Worm (Caenorhabditis elegans) whole organism, midembryonic: ENCODE data around the gene adal-1.

ENCODE experiments used
- T22C8.4 ChIP-seq: fragments of 200-800 bp; sonication (Bioruptor generic); IDR thresholded peaks from 2 replicates; pipeline ENCODE4 v1.3.6; 2022; ENCODE audit warnings: missing genetic modification characterization, missing compliant biosample characterization
- cog-1 ChIP-seq: sonication (generic microtip); optimal IDR thresholded peaks from 2 replicates; lab custom pipeline; 2016; ENCODE audit warnings: missing genetic modification characterization, missing compliant biosample characterization
- flt-1 ChIP-seq: fragments of 200-800 bp; sonication (Bioruptor generic); IDR thresholded peaks from 2 replicates; pipeline ENCODE4 v1.3.6; 2022; ENCODE audit warnings: missing genetic modification characterization, missing compliant biosample characterization
- klf-2 ChIP-seq: fragments of 200-800 bp; sonication (Bioruptor generic); conservative IDR thresholded peaks from 2 replicates; pipeline ENCODE4 v1.3.6; 2022; ENCODE audit warnings: missing genetic modification reagents, missing genetic modification characterization, missing compliant biosample characterization
- med-1 ChIP-seq: sonication (generic microtip); optimal IDR thresholded peaks from 2 replicates; lab custom pipeline; 2017; ENCODE audit warnings: missing genetic modification characterization, mild to moderate bottlenecking, missing compliant biosample characterization, antibody characterized with exemption, missing genetic modification reagents; ENCODE audit not compliant: insufficient read depth
- ref-1 ChIP-seq: fragments of 200-800 bp; sonication (Bioruptor generic); conservative IDR thresholded peaks from 2 replicates; pipeline ENCODE4 v1.3.6; 2022; ENCODE audit warnings: missing genetic modification reagents, missing genetic modification characterization, missing compliant biosample characterization
- tab-1 ChIP-seq: fragments of 200-800 bp; sonication (Bioruptor generic); IDR thresholded peaks from 2 replicates; pipeline ENCODE4 v1.3.6; 2022; ENCODE audit warnings: missing genetic modification characterization, missing compliant biosample characterization
- ztf-23 ChIP-seq: fragments of 200-800 bp; sonication (Bioruptor generic); IDR thresholded peaks from 2 replicates; pipeline ENCODE4 v1.3.6; 2022; ENCODE audit warnings: missing genetic modification reagents, missing genetic modification characterization, missing compliant biosample characterization
- ztf-29 ChIP-seq: fragments of 200-800 bp; sonication (Bioruptor generic); IDR thresholded peaks from 2 replicates; pipeline ENCODE4 v1.3.6; 2022; ENCODE audit warnings: missing genetic modification reagents, missing genetic modification characterization, missing compliant biosample characterization

Gene adal-1

DNA sequence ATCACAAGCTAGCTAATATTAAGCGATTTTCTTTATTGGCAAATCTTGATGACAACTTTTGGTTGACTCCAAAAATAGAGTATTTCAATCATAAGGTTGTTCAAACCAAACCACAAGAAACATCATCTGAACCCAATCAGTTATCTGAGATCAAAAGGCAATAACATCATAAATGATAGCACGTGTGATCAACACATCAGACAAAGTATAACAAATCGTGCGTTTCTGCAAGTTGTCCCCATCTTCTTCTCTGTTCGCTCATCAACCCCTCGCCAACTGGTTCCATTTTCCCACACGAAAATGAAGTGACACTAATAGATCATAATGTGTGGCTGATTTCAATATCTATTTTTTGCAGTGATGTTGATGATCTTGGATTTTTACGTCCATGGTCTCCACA, 44.1 kb downstream of the adal-1 start:
- TF ChIP-seq tab-1 (GFP tag; lab: Robert Waterston, UW) = no peak
- no peak for TF ChIP-seq T22C8.4 (GFP tag; lab: Robert Waterston, UW)
- TF ChIP-seq ztf-23 = no peak
- no peak for TF ChIP-seq klf-2 (GFP tag; lab: Robert Waterston, UW)

DNA sequence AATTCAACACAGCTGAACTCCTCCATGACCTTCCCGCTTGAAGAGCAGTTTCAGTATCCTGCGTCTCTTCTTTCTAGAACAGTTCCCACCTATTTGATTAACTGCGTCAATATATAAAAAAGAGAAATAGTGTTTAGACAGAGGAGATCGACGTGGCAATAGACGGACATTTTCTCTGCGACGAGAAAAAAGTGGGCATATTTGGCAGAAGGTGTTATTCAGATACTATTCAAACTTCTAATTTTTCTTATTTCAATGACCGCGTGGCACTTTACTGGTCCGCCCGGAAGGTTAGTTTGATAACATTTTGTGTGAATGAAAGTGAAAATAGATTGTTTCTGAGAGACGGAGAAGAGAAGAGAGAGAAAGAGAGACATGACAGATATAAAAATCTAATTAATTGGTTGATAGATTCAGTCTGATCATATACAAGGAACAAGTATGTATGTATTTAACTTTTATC, 45.5 kb downstream of the adal-1 start, which contains the start of gene tbc-6:
Gene tbc-6, plus strand, starts transcription at position 208 of the 463 bp plus-strand sequence.
- TF ChIP-seq ztf-23 = no peak
- no peak for TF ChIP-seq klf-2 (GFP tag; lab: Robert Waterston, UW)
- TF ChIP-seq ztf-29 (GFP tag; lab: Robert Waterston, UW) = no peak
- no peak for TF ChIP-seq cog-1 (tag; lab: Kevin White, UChicago)
- no peak for TF ChIP-seq med-1 (GFP tag; lab: Kevin White, UChicago)

DNA sequence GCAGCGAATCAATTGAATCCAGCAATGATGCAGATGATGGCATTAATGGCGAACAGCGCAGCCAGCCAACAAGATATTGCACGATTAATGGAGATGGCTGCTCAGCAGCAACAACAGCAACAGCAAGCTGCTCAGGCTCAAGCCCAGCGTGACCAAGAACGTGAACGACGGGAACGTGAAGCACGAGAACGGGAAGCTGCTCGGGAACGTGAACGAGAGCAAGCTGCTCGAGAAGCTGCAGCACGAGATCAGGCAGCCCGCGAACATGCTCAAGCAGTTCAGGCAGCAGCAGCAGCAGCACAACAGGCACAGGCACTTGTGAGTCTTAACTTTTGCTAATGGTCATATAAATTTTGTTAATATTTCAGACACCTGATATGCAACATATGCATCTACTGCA, 46.7 kb downstream of the adal-1 start:
- TF ChIP-seq ref-1 (GFP tag; lab: Robert Waterston, UW) = no peak
- no peak for TF ChIP-seq klf-2 (GFP tag; lab: Robert Waterston, UW)
- TF ChIP-seq tab-1 (GFP tag; lab: Robert Waterston, UW) = no peak

DNA sequence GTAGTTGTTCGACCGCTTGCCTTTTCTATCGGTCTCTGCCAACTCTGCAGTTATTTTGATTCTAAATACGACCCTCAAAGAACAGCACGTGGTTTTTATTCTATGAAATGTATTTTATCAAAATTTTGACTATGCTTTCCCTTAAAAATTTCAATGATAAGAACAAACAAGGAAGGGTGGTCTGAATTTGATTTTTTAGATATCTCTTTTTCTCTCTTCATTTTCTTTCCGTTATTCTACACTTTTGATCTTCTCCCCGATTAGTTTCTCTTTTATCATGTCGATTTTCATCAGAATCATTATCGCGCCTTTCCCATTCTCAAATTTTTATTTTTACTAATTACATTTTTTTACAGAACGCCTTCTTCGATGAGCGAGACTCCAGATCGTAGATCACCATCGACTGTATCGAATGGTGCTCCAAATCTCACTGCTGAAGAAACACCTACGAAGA, 48.4 kb downstream of the adal-1 start:
- no peak for TF ChIP-seq ztf-29 (GFP tag; lab: Robert Waterston, UW)
- TF ChIP-seq flt-1 = no peak
- TF ChIP-seq tab-1 (GFP tag; lab: Robert Waterston, UW) = no peak
- TF ChIP-seq cog-1 (tag; lab: Kevin White, UChicago) = no peak
- TF ChIP-seq ztf-23 = no peak
- TF ChIP-seq ref-1 (GFP tag; lab: Robert Waterston, UW) = no peak
- no peak for TF ChIP-seq med-1 (GFP tag; lab: Kevin White, UChicago)
- TF ChIP-seq klf-2 (GFP tag; lab: Robert Waterston, UW) = no peak
- TF ChIP-seq T22C8.4 (GFP tag; lab: Robert Waterston, UW) = no peak

DNA sequence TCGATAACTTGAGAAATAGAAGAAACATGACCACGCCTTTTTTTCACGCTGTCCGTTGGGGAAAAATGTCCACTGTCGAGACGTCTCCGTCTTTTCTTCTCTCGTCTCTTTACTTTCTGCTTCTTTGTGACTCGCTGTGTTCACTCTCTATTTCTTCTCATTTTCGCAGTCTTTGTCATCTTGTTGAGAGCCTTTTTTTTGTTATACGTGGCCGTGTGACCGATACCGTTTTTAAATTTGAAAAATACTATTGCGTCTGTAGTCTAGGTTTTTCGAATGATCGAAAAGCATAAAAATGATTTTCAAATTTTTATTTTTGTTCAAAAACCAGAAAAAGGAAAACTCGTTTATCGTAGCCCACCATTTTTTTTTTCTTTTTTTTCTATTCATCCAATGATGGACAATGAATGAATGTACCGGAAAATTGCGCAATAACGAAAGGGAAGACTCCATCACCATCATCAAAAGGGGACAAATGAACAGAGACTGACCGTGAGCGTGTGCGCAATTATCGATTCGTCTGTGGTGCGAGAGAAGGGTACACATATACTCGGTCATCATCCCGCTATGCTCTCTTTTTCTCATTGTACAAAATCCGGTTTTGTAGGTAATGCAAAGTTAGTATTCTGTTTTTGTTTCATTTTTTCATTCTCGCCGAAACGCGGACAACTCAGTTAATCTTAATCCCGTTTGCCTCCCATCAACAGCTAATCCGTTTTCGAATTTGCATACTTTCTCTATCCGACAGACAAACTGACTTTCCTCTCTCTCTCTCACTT, 49.0 kb downstream of the adal-1 start:
- TF ChIP-seq tab-1 (GFP tag; lab: Robert Waterston, UW) = no peak
- TF ChIP-seq flt-1 = no peak
- no peak for TF ChIP-seq ztf-29 (GFP tag; lab: Robert Waterston, UW)
- TF ChIP-seq med-1 (GFP tag; lab: Kevin White, UChicago) = no peak
- peak; percentile 65 for TF ChIP-seq T22C8.4 (GFP tag; lab: Robert Waterston, UW)

DNA sequence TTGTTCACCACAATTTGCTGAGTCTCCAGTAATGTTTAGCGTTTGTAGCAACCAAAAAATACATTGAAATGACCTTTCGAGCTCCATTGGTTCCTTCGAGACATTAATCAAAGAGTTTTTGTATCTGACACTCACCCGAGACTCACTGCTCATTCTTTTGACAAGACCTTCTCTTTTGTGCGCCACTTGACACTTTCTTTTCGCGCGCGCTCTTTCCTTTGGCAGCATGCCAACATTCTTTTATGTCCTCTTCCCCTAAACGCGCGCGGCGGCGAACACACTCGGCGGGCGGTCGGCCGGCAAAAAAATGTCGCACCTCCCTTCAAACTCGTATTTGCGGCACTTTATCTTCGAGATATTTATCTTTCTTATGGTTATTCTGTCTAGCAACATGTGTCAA, 49.8 kb downstream of the adal-1 start:
- TF ChIP-seq flt-1 (peak; percentile 55; the same call in 1 of the 2 replicates), cog-1 (tag; lab: Kevin White, UChicago) (no peak)

DNA sequence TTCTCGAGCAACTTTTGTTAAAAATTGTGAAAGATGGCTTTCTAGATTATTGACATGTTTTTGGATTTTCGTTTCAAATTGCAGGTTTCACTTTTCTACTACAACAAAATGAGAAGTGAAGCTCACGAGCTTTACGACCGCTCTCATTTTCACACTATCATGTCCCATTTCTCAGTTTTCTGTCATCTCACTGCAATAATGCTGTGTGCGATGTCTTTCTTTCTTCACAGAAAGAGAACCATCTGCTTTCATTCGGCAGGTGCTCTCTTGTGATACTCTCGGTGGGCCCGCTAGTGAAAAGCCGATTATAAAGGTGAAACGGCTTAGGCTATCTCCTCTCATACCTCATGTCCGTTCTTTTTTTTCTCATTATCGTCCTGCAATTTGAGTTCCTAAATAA, 50.2 kb downstream of the adal-1 start:
- TF ChIP-seq ztf-29 (GFP tag; lab: Robert Waterston, UW) (0 out of 2 replicates have a peak, but pooled peaks have one; percentile 43), flt-1 (0 out of 2 replicates have a peak, but pooled peaks have one; percentile 14), klf-2 (GFP tag; lab: Robert Waterston, UW) (no peak), tab-1 (GFP tag; lab: Robert Waterston, UW) (no peak), med-1 (GFP tag; lab: Kevin White, UChicago) (no peak)

DNA sequence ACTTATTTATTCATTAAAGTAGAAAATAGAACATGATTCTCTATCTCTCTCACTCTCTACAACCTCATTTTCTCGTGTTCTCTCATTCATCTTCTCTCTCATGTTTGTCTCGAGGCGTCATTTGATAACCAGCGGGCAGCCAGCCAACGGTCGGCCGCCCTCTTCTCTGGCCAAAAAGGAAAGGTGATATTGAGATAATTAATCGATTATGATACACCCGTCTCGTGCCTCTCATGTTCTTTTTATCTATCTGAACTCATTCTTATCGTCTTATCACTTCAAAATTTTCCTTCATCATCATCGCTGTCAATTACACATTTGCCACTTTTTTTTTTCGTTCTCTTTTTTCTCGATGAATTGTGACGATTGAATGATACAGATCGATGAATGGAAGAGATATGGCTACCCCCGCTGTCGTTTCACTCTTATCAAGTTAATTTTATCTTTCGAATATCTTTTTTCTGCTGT, 50.8 kb downstream of the adal-1 start:
- no peak for TF ChIP-seq ztf-23

DNA sequence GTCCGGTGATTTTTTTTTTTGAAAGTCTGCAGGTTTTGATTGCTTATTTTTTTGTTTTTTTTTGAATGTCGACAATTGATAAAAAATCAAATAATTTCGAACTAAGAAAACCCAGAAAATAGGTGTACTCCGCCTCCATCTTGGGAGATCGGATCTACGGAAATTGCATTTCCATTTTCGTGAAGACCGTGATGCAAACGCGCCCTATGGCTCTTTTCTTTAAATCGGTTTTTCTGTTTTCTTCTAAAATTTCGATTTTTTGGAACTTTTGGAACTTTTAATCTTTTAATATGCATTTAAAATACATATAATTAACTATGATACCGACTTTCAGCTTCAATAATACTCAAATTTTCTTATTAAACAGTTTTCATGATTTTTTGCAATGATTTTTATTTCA, 51.4 kb downstream of the adal-1 start:
- TF ChIP-seq cog-1 (tag; lab: Kevin White, UChicago) (no peak), klf-2 (GFP tag; lab: Robert Waterston, UW) (no peak), T22C8.4 (GFP tag; lab: Robert Waterston, UW) (no peak), med-1 (GFP tag; lab: Kevin White, UChicago) (no peak), tab-1 (GFP tag; lab: Robert Waterston, UW) (no peak), ztf-29 (GFP tag; lab: Robert Waterston, UW) (no peak)
